Fruit fly (Drosophila melanogaster) whole organism, embryonic: ENCODE measurements around the gene raw.
A peak's percentile ranks its signal among the peaks of the same experiment; 100 is the strongest.

Experiments
- Antp ChIP-seq: fragments of 200-800 bp; sonication (Bioruptor generic); optimal IDR thresholded peaks from 3 replicates; lab custom pipeline; 2016; ENCODE audit warnings: missing biosample characterization, missing genetic modification characterization
- Atf3 ChIP-seq: fragments of 200-800 bp; sonication (Bioruptor generic); optimal IDR thresholded peaks from 3 replicates; lab custom pipeline; 2016; ENCODE audit warnings: missing biosample characterization, missing genetic modification characterization
- Atf6 ChIP-seq: fragments of 200-800 bp; sonication (Bioruptor generic); IDR thresholded peaks from 2 replicates; pipeline ENCODE4 v1.3.6; 2022; ENCODE audit warnings: missing biosample characterization, missing genetic modification characterization
- B-H1 ChIP-seq: fragments of 200-800 bp; sonication (Bioruptor generic); IDR thresholded peaks from 3 replicates; pipeline ENCODE4 v1.3.6; 2022; ENCODE audit warnings: missing biosample characterization, missing genetic modification characterization
- Bgb ChIP-seq: fragments of 200-800 bp; sonication (Bioruptor generic); IDR thresholded peaks from 2 replicates; pipeline ENCODE4 v1.3.6; 2022; ENCODE audit warnings: missing biosample characterization, missing genetic modification characterization; ENCODE audit not compliant: partially characterized antibody
- CG10366 ChIP-seq: fragments of 200-800 bp; sonication (Bioruptor generic); IDR thresholded peaks from 2 replicates; pipeline ENCODE4 v1.3.6; 2022; ENCODE audit warnings: missing biosample characterization, missing genetic modification characterization
- CG11093 ChIP-seq: fragments of 200-800 bp; sonication (Bioruptor generic); IDR thresholded peaks from 3 replicates; pipeline ENCODE4 v1.3.6; 2022; ENCODE audit warnings: missing biosample characterization, missing genetic modification characterization
- CG11398 ChIP-seq: fragments of 200-800 bp; sonication (Bioruptor generic); optimal IDR thresholded peaks from 2 replicates; lab custom pipeline; 2016; ENCODE audit warnings: missing biosample characterization, missing genetic modification characterization
- CG11723 ChIP-seq: fragments of 200-800 bp; sonication (Bioruptor generic); optimal IDR thresholded peaks from 2 replicates; lab custom pipeline; 2017; ENCODE audit warnings: missing biosample characterization, mild to moderate bottlenecking, missing genetic modification characterization
- CG13287 ChIP-seq: fragments of 200-800 bp; sonication (Bioruptor generic); IDR thresholded peaks from 2 replicates; pipeline ENCODE4 v1.3.6; 2022; ENCODE audit warnings: missing biosample characterization, missing genetic modification characterization; ENCODE audit not compliant: partially characterized antibody
- CG15696 ChIP-seq: fragments of 200-800 bp; sonication (Bioruptor generic); optimal IDR thresholded peaks from 2 replicates; lab custom pipeline; 2019; ENCODE audit warnings: missing biosample characterization, mild to moderate bottlenecking, missing genetic modification characterization, moderate library complexity
- CG3065 ChIP-seq: fragments of 200-800 bp; sonication (Bioruptor generic); optimal IDR thresholded peaks from 2 replicates; lab custom pipeline; 2016; ENCODE audit warnings: missing biosample characterization, missing genetic modification characterization
- CG4360 ChIP-seq: fragments of 200-800 bp; sonication (Bioruptor generic); IDR thresholded peaks from 2 replicates; pipeline ENCODE4 v1.3.6; 2022; ENCODE audit warnings: missing biosample characterization, missing genetic modification characterization
- CG4730 ChIP-seq: fragments of 200-800 bp; sonication (Bioruptor generic); IDR thresholded peaks from 2 replicates; pipeline ENCODE4 v1.3.6; 2022; ENCODE audit warnings: missing biosample characterization, missing genetic modification characterization
- CG6689 ChIP-seq: fragments of 200-800 bp; sonication (Bioruptor generic); IDR thresholded peaks from 2 replicates; pipeline ENCODE4 v1.3.6; 2022; ENCODE audit warnings: missing biosample characterization, missing genetic modification characterization
- CG8089 ChIP-seq: fragments of 200-800 bp; sonication (Bioruptor generic); optimal IDR thresholded peaks from 3 replicates; lab custom pipeline; 2016; ENCODE audit warnings: missing biosample characterization, missing genetic modification characterization
- CG8281 ChIP-seq: fragments of 200-800 bp; sonication (Bioruptor generic); optimal IDR thresholded peaks from 2 replicates; lab custom pipeline; 2018; ENCODE audit warnings: missing biosample characterization, mild to moderate bottlenecking, missing genetic modification characterization, moderate library complexity
- Camta ChIP-seq: fragments of 200-800 bp; sonication (Bioruptor generic); optimal IDR thresholded peaks from 2 replicates; lab custom pipeline; 2016; ENCODE audit warnings: missing biosample characterization, missing genetic modification characterization
- Chrac-16 ChIP-seq: fragments of 200-800 bp; sonication (Bioruptor generic); optimal IDR thresholded peaks from 3 replicates; lab custom pipeline; 2016; ENCODE audit warnings: missing biosample characterization, missing genetic modification characterization
- CoRest ChIP-seq: fragments of 200-800 bp; sonication (Bioruptor generic); optimal IDR thresholded peaks from 3 replicates; lab custom pipeline; 2018; ENCODE audit warnings: missing biosample characterization, mild to moderate bottlenecking, missing genetic modification characterization, moderate library complexity
- Dfd ChIP-seq, 2 experiments: fragments of >200 bp; optimal IDR thresholded peaks; 2 replicates each; lab custom pipeline; 2017; ENCODE audit warnings: missing biosample characterization in 2 of 2, missing genetic modification characterization in 2 of 2
- Dll ChIP-seq: fragments of 200-800 bp; sonication (Bioruptor generic); IDR thresholded peaks from 4 replicates; pipeline ENCODE4 v1.3.6; 2022; ENCODE audit warnings: missing biosample characterization, missing genetic modification characterization; ENCODE audit not compliant: partially characterized antibody
- Elba2 ChIP-seq: fragments of 200-800 bp; sonication (Bioruptor generic); optimal IDR thresholded peaks from 3 replicates; lab custom pipeline; 2016; ENCODE audit warnings: missing biosample characterization, missing genetic modification characterization
- Lim3 ChIP-seq: fragments of 200-800 bp; sonication (Bioruptor generic); IDR thresholded peaks from 2 replicates; pipeline ENCODE4 v1.3.6; 2022; ENCODE audit warnings: missing biosample characterization, missing genetic modification characterization
- MTF-1 ChIP-seq: fragments of 200-800 bp; sonication (Bioruptor generic); optimal IDR thresholded peaks from 2 replicates; lab custom pipeline; 2018; ENCODE audit warnings: missing biosample characterization, mild to moderate bottlenecking, missing genetic modification characterization, borderline replicate concordance
- NC2β ChIP-seq: fragments of 200-800 bp; sonication (Bioruptor generic); optimal IDR thresholded peaks from 2 replicates; lab custom pipeline; 2016; ENCODE audit warnings: missing biosample characterization, missing genetic modification characterization
- Nf-YA ChIP-seq: fragments of 200-800 bp; sonication (Bioruptor generic); IDR thresholded peaks from 2 replicates; pipeline ENCODE4 v1.3.6; 2022; ENCODE audit warnings: missing biosample characterization, missing genetic modification characterization
- Scr ChIP-seq: fragments of 200-800 bp; sonication (Bioruptor generic); IDR thresholded peaks from 2 replicates; pipeline ENCODE4 v1.3.6; 2022; ENCODE audit warnings: missing biosample characterization, missing genetic modification characterization; ENCODE audit not compliant: partially characterized antibody
- Side ChIP-seq: fragments of 200-800 bp; sonication (Bioruptor generic); optimal IDR thresholded peaks from 2 replicates; lab custom pipeline; 2016; ENCODE audit warnings: missing biosample characterization, missing genetic modification characterization
- ap ChIP-seq: fragments of 200-800 bp; sonication (Bioruptor generic); IDR thresholded peaks from 2 replicates; pipeline ENCODE4 v1.3.6; 2022; ENCODE audit warnings: missing biosample characterization, missing genetic modification characterization
- az2 ChIP-seq: fragments of 200-800 bp; sonication (Bioruptor generic); optimal IDR thresholded peaks from 3 replicates; lab custom pipeline; 2016; ENCODE audit warnings: missing biosample characterization, missing genetic modification characterization
- chif ChIP-seq, 2 experiments: fragments of 200-800 bp; sonication (Bioruptor generic); optimal IDR thresholded peaks; 3 replicates each; lab custom pipeline; 2016; ENCODE audit warnings: missing biosample characterization in 2 of 2, missing genetic modification characterization in 2 of 2
- gsb ChIP-seq: fragments of 200-800 bp; sonication (Bioruptor generic); IDR thresholded peaks from 2 replicates; pipeline ENCODE4 v1.3.6; 2022; ENCODE audit warnings: missing biosample characterization, missing genetic modification characterization
- kay ChIP-seq: fragments of 200-800 bp; sonication (Bioruptor generic); optimal IDR thresholded peaks from 2 replicates; lab custom pipeline; 2016; ENCODE audit warnings: missing biosample characterization, missing genetic modification characterization
- mam ChIP-seq: fragments of 200-800 bp; sonication (Bioruptor generic); optimal IDR thresholded peaks from 3 replicates; lab custom pipeline; 2016; ENCODE audit warnings: missing biosample characterization, missing genetic modification characterization
- nau ChIP-seq: fragments of 200-800 bp; sonication (Bioruptor generic); optimal IDR thresholded peaks from 3 replicates; lab custom pipeline; 2017; ENCODE audit warnings: missing biosample characterization, mild to moderate bottlenecking, missing genetic modification characterization, missing genetic modification reagents
- org-1 ChIP-seq: fragments of 200-800 bp; sonication (Bioruptor generic); optimal IDR thresholded peaks from 2 replicates; lab custom pipeline; 2017; ENCODE audit warnings: missing biosample characterization, missing genetic modification characterization
- pb ChIP-seq: fragments of 200-800 bp; sonication (Bioruptor generic); optimal IDR thresholded peaks from 3 replicates; lab custom pipeline; 2016; ENCODE audit warnings: missing biosample characterization, missing genetic modification characterization
- pho ChIP-seq: fragments of 200-800 bp; sonication (Bioruptor generic); optimal IDR thresholded peaks from 2 replicates; lab custom pipeline; 2016; ENCODE audit warnings: missing biosample characterization, missing genetic modification characterization
- pita ChIP-seq: fragments of 200-800 bp; sonication (Bioruptor generic); optimal IDR thresholded peaks from 2 replicates; lab custom pipeline; 2017; ENCODE audit warnings: missing biosample characterization, mild to moderate bottlenecking, missing genetic modification characterization
- prd ChIP-seq, 3 experiments: fragments of >200 bp in 2 of 3; fragments of 200-800 bp in 1 of 3; sonication (Bioruptor generic) in 1 of 3; optimal IDR thresholded peaks in 2 of 3; IDR thresholded peaks in 1 of 3; 2 replicates in 2 of 3; 3 replicates in 1 of 3; pipeline versions ENCODE4 v1.3.6 to Lab custom; 2017 to 2022; ENCODE audit warnings: missing biosample characterization in 1 of 3, missing genetic modification characterization in 1 of 3
- pros ChIP-seq: fragments of 200-800 bp; sonication (Bioruptor generic); optimal IDR thresholded peaks from 3 replicates; lab custom pipeline; 2019; ENCODE audit warnings: missing biosample characterization, mild to moderate bottlenecking, missing genetic modification characterization, moderate library complexity
- pzg ChIP-seq: fragments of 200-800 bp; sonication (Bioruptor generic); optimal IDR thresholded peaks from 3 replicates; lab custom pipeline; 2018; ENCODE audit warnings: missing biosample characterization, mild to moderate bottlenecking, missing genetic modification characterization, moderate library complexity
- sc ChIP-seq, 3 experiments: fragments of >200 bp in 2 of 3; fragments of 200-800 bp in 1 of 3; sonication (Bioruptor generic) in 1 of 3; optimal IDR thresholded peaks; 2 replicates in 2 of 3; 3 replicates in 1 of 3; lab custom pipeline; 2017; ENCODE audit warnings: mild to moderate bottlenecking in 1 of 3, missing biosample characterization in 1 of 3, missing genetic modification characterization in 1 of 3, missing genetic modification reagents in 1 of 3
- sima ChIP-seq: fragments of 200-800 bp; sonication (Bioruptor generic); optimal IDR thresholded peaks from 2 replicates; lab custom pipeline; 2016; ENCODE audit warnings: missing biosample characterization, missing genetic modification characterization
- tin ChIP-seq: fragments of 200-800 bp; sonication (Bioruptor generic); optimal IDR thresholded peaks from 3 replicates; lab custom pipeline; 2016; ENCODE audit warnings: missing biosample characterization, missing genetic modification characterization
- tll ChIP-seq, 2 experiments: fragments of 200-800 bp in 1 of 2; fragments of >200 bp in 1 of 2; sonication (Bioruptor generic) in 1 of 2; optimal IDR thresholded peaks; 2 replicates each; lab custom pipeline; 2017 to 2019; ENCODE audit warnings: missing biosample characterization in 2 of 2, missing genetic modification characterization in 2 of 2, mild to moderate bottlenecking in 1 of 2, moderate library complexity in 1 of 2
- usp ChIP-seq: fragments of >200 bp; optimal IDR thresholded peaks from 2 replicates; lab custom pipeline; 2017; ENCODE audit warnings: missing biosample characterization, missing genetic modification characterization

raw gene

DNA sequence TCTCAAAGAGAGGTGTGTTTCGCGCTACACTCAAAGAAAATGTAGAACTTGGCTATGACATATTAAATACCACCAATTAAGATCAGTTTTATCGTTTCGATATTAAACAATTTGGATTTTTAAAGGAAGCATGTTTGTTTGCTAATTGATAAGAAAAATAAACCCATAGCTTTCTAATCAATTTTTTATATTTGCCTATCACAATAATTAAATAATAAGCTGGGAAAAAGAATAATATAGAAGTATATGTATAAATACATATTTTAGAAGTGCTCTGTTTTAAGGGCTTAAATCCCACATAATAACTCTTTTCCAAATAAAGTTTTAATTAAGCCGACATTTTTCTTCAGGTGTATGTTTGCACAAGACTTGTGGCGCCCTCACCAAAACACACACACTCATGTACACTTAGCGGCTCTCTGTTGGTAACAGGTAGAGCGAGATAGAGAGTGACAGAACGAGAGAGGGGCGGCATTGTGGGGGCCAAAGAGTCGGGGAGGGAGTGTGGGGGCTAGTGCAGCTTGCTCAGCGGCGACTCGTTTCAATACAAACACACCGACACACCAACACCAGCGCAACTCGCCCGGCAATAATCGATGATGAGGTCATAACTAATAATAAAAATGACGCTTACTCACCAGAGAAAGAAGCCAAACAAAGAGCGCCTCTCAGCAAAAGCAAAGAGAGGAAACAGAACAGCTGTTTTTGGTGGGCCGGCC is 22.7 kb downstream of the raw start (continued):
- TF ChIP-seq Camta (peak; percentile 68), Nf-YA (peak; percentile 51), pzg (GFP tag; lab: Kevin White, UChicago) (no peak), nau (peak; percentile 89), pho (GFP tag; lab: Kevin White, UChicago) (peak; percentile 73), pros (GFP tag; lab: Kevin White, UChicago) (peak; percentile 47), CG10366 (GFP tag; lab: Robert Waterston, UW) (peak; percentile 73), CG8089 (GFP tag; lab: Kevin White, UChicago) (peak; percentile 41), CG11093 (0 out of 3 replicates have a peak, but pooled peaks have one; percentile 12), Elba2 (peak; percentile 38), CoRest (tag; lab: Kevin White, UChicago) (peak; percentile 97), gsb (GFP tag; lab: Robert Waterston, UW) (peak; percentile 72), sc (optimal IDR thresholded peaks at IDR 0.05; lab: Kevin White, UChicago) (no peak), sc (GFP tag; optimal IDR thresholded peaks at IDR 0.05; lab: Kevin White, UChicago) (peak; percentile 74), pb (GFP tag; lab: Kevin White, UChicago) (no peak), kay (peak; percentile 86), B-H1 (GFP tag; lab: Robert Waterston, UW) (peak; percentile 50), NC2β (GFP tag; lab: Kevin White, UChicago) (peak; percentile 23), Lim3 (GFP tag; lab: Robert Waterston, UW) (no peak), Chrac-16 (GFP tag; lab: Kevin White, UChicago) (peak; percentile 85), org-1 (GFP tag; lab: Kevin White, UChicago) (peak; percentile 89), Dfd (GFP tag; optimal IDR thresholded peaks at IDR 0.05; lab: Kevin White, UChicago) (peak in 1 of 2 experiments; percentile 83), CG4360 (GFP tag; lab: Robert Waterston, UW) (no peak), Side (peak; percentile 28), tll (GFP tag; optimal IDR thresholded peaks at IDR 0.05; lab: Kevin White, UChicago) (no peak), Dll (GFP tag; lab: Robert Waterston, UW) (peak; percentile 47; the same call in 1 of the 4 replicates), pita (GFP tag; lab: Kevin White, UChicago) (no peak), CG6689 (GFP tag; lab: Robert Waterston, UW) (peak; percentile 86), prd (optimal IDR thresholded peaks at IDR 0.05; lab: Kevin White, UChicago) (no peak), prd (GFP tag; IDR thresholded peaks at IDR 0.05; lab: Robert Waterston, UW) (peak; percentile 74), CG3065 (GFP tag; lab: Kevin White, UChicago) (peak; percentile 72), CG11723 (GFP tag; lab: Kevin White, UChicago) (peak; percentile 90), Bgb (GFP tag; lab: Robert Waterston, UW) (peak; percentile 25; the same call in 1 of the 2 replicates), Antp (peak; percentile 15), sima (GFP tag; lab: Kevin White, UChicago) (peak; percentile 49), usp (GFP tag; lab: Kevin White, UChicago) (no peak), tin (peak; percentile 86), mam (GFP tag; lab: Kevin White, UChicago) (peak; percentile 57), MTF-1 (GFP tag; lab: Kevin White, UChicago) (no peak), CG8281 (tag; lab: Kevin White, UChicago) (peak; percentile 66), CG4730 (GFP tag; lab: Robert Waterston, UW) (peak; percentile 68), CG13287 (GFP tag; lab: Robert Waterston, UW) (peak; percentile 61), Atf3 (peak; percentile 25), chif (GFP tag; optimal IDR thresholded peaks at IDR 0.05; lab: Kevin White, UChicago) (peak; percentile 46 to 73), ap (peak; percentile 66), Scr (GFP tag; lab: Robert Waterston, UW) (peak; percentile 33; the same call in 1 of the 2 replicates), az2 (GFP tag; lab: Kevin White, UChicago) (peak; percentile 87), CG11398 (GFP tag; lab: Kevin White, UChicago) (no peak), CG15696 (tag; lab: Kevin White, UChicago) (peak; percentile 62), Atf6 (peak; percentile 91)
